Fruit fly (Drosophila melanogaster): ENCODE data around the gene CG4270.

CG4270 gene

DNA sequence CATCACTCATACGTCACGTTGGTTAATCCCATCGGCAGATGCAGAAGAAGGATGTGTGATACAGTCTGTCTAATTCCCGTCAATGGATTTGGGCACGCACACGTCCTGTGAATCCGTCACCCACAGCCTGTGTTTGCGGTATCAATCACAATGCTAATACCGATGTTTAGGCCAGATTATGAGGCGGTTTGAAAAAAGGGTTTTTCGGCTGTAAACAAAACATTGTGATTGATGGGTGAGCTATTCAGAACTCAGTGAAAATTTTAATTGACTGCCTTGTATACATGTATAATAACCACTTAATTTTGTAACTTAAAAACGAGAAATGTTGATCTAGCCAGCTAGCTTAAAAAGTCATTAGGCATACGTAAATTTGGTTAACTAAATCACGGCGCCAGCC lies at the start of gene CG4270:
TSS of gene CG4270 (plus strand) at position 301 of the 400 bp plus-strand sequence.
- TF ChIP-seq CG11762 (GFP tag; optimal IDR thresholded peaks at IDR 0.05; ENCODE audit: insufficient read depth) (no peak), CG15336 (GFP tag; IDR thresholded peaks at IDR 0.05) (no peak), Hr39 (GFP tag; optimal IDR thresholded peaks at IDR 0.05) (no peak), topi (GFP tag; optimal IDR thresholded peaks at IDR 0.05) (no peak), CG6163 (GFP tag; IDR thresholded peaks at IDR 0.05) (no peak), fd59A (GFP tag; optimal IDR thresholded peaks at IDR 0.05) (no peak), pdm3 (GFP tag; optimal IDR thresholded peaks at IDR 0.05) (no peak), Met (GFP tag; optimal IDR thresholded peaks at IDR 0.05) (no peak), Lpt (GFP tag; optimal IDR thresholded peaks at IDR 0.05) (no peak), Sox15 (GFP tag; optimal IDR thresholded peaks at IDR 0.05) (no peak), eg (GFP tag; IDR thresholded peaks at IDR 0.05) (no peak), net (GFP tag; optimal IDR thresholded peaks at IDR 0.05) (no peak), vri (GFP tag; optimal IDR thresholded peaks at IDR 0.05) (no peak), CG6792 (GFP tag; optimal IDR thresholded peaks at IDR 0.05) (no peak), Eip75B (GFP tag; optimal IDR thresholded peaks at IDR 0.05) (no peak), Sox102F (GFP tag; optimal IDR thresholded peaks at IDR 0.05) (no peak), achi (GFP tag; optimal IDR thresholded peaks at IDR 0.05) (no peak), OdsH (GFP tag; optimal IDR thresholded peaks at IDR 0.05) (no peak), CG1621 (tag; optimal IDR thresholded peaks at IDR 0.05) (no peak)

dm6 chr2L:2214004-2214403 lies 49.2 kb upstream of the CG4270 start, which contains the start of the genes Uch and CG34174:
Uch (minus strand) TSS chr2L:2214211.
CG34174 (plus strand) TSS chr2L:2214266.
- TF ChIP-seq CG3032 (tag; optimal IDR thresholded peaks at IDR 0.05) (peak; percentile 18), Sox14 (GFP tag; optimal IDR thresholded peaks at IDR 0.05) (peak; percentile 70), CG11762 (GFP tag; optimal IDR thresholded peaks at IDR 0.05; ENCODE audit: insufficient read depth) (no peak), achi (GFP tag; optimal IDR thresholded peaks at IDR 0.05) (no peak), cyc (GFP tag; optimal IDR thresholded peaks at IDR 0.05) (peak; percentile 21), fkh (GFP tag; optimal IDR thresholded peaks at IDR 0.05) (peak; percentile 96), esn (GFP tag; optimal IDR thresholded peaks at IDR 0.05) (peak; percentile 53), topi (GFP tag; optimal IDR thresholded peaks at IDR 0.05) (peak; percentile 36), CG8632 (GFP tag; optimal IDR thresholded peaks at IDR 0.05) (no peak), lz (GFP tag; optimal IDR thresholded peaks at IDR 0.05) (peak; percentile 40), Eip78C (GFP tag) (peak; percentile 54)

dm6 chr2L:2216065-2216464 lies 47.2 kb upstream of the CG4270 start, which contains the start of gene daed:
daed (minus strand) TSS chr2L:2216311.
- TF ChIP-seq fd59A (GFP tag; optimal IDR thresholded peaks at IDR 0.05) (no peak), CG11294 (GFP tag; IDR thresholded peaks at IDR 0.05) (no peak), CG6808 (GFP tag; optimal IDR thresholded peaks at IDR 0.05) (no peak), esn (GFP tag; optimal IDR thresholded peaks at IDR 0.05) (peak; percentile 18), Eip93F (GFP tag; optimal IDR thresholded peaks at IDR 0.05) (no peak), net (GFP tag; optimal IDR thresholded peaks at IDR 0.05) (no peak), cyc (GFP tag; optimal IDR thresholded peaks at IDR 0.05) (no peak), fd85E (GFP tag; optimal IDR thresholded peaks at IDR 0.05) (no peak)

DNA sequence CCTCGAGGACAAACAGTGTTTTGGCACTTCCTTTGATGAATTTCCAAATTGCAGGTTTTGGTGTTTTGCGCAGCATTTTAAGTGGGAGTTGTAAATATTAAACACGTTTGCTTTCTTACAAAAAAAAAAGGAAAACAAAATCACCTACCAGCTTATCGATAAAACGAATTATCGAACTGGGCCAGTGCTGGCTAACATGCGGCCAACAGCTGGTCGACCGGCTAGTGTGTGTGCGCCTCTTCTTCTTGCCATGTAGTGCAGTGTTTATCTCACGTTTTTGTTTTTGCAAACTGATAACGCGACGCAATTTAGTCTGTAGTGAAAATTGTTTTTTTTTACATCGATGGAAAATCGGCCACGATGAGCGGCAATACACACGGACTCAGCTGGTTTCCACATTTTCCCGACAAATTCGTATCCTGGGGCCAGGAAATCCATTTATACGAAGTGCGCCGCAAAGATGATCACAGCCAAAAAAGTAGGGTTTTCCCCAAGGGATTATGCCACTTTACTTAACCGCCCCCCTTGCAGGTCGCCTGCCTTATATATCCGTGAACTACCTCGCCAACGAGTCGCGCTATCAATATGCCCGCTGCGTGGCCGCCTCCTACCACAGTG lies 46.1 kb upstream of the CG4270 start, which contains the start of the genes CG15386, CG42371 and mio:
TSS of gene CG15386 (minus strand) at position 180 of the 618 bp plus-strand sequence.
TSS of gene CG42371 (minus strand) at position 180 of the 618 bp plus-strand sequence.
TSS of gene mio (plus strand) at position 224 of the 618 bp plus-strand sequence.
- TF ChIP-seq CG11762 (GFP tag; optimal IDR thresholded peaks at IDR 0.05; ENCODE audit: insufficient read depth): no peak
- TF ChIP-seq CG6854 (GFP tag; optimal IDR thresholded peaks at IDR 0.05): peak; percentile 11
- TF ChIP-seq Sox14 (GFP tag; optimal IDR thresholded peaks at IDR 0.05): peak; percentile 30
- TF ChIP-seq topi (GFP tag; optimal IDR thresholded peaks at IDR 0.05): peak; percentile 38
- peak; percentile 35 for TF ChIP-seq fkh (GFP tag; optimal IDR thresholded peaks at IDR 0.05)
- peak; percentile 11 for TF ChIP-seq Ets96B (tag; optimal IDR thresholded peaks at IDR 0.05)
- no peak for TF ChIP-seq CG6163 (GFP tag; IDR thresholded peaks at IDR 0.05)
- TF ChIP-seq CG3032 (tag; optimal IDR thresholded peaks at IDR 0.05): peak; percentile 5
- TF ChIP-seq esn (GFP tag; optimal IDR thresholded peaks at IDR 0.05): peak; percentile 42
- peak; percentile 59 for TF ChIP-seq Eip78C (GFP tag)
- no peak for TF ChIP-seq pdm3 (GFP tag; optimal IDR thresholded peaks at IDR 0.05)
- no peak for TF ChIP-seq dac (GFP tag; optimal IDR thresholded peaks at IDR 0.05)
- peak in 1 of 2 experiments; percentile 51 for TF ChIP-seq ss (GFP tag; optimal IDR thresholded peaks at IDR 0.05)
- TF ChIP-seq lz (GFP tag; optimal IDR thresholded peaks at IDR 0.05): no peak
- TF ChIP-seq CG6276 (GFP tag; optimal IDR thresholded peaks at IDR 0.05): no peak
- TF ChIP-seq cyc (GFP tag; optimal IDR thresholded peaks at IDR 0.05): peak; percentile 1

Measured in whole organism, prepupa.